Worm (Caenorhabditis elegans) whole organism, midembryonic: Measurements from ENCODE around the gene prp-38.

Experiments
- T22C8.4 ChIP-seq: fragments of 200-800 bp; sonication (Bioruptor generic); IDR thresholded peaks from 2 replicates; pipeline ENCODE4 v1.3.6; 2022; ENCODE audit warnings: missing genetic modification characterization, missing compliant biosample characterization
- cog-1 ChIP-seq: sonication (generic microtip); optimal IDR thresholded peaks from 2 replicates; lab custom pipeline; 2016; ENCODE audit warnings: missing genetic modification characterization, missing compliant biosample characterization
- flt-1 ChIP-seq: fragments of 200-800 bp; sonication (Bioruptor generic); IDR thresholded peaks from 2 replicates; pipeline ENCODE4 v1.3.6; 2022; ENCODE audit warnings: missing genetic modification characterization, missing compliant biosample characterization
- klf-2 ChIP-seq: fragments of 200-800 bp; sonication (Bioruptor generic); conservative IDR thresholded peaks from 2 replicates; pipeline ENCODE4 v1.3.6; 2022; ENCODE audit warnings: missing genetic modification reagents, missing genetic modification characterization, missing compliant biosample characterization
- med-1 ChIP-seq: sonication (generic microtip); optimal IDR thresholded peaks from 2 replicates; lab custom pipeline; 2017; ENCODE audit warnings: missing genetic modification characterization, mild to moderate bottlenecking, missing compliant biosample characterization, antibody characterized with exemption, missing genetic modification reagents; ENCODE audit not compliant: insufficient read depth
- ref-1 ChIP-seq: fragments of 200-800 bp; sonication (Bioruptor generic); conservative IDR thresholded peaks from 2 replicates; pipeline ENCODE4 v1.3.6; 2022; ENCODE audit warnings: missing genetic modification reagents, missing genetic modification characterization, missing compliant biosample characterization
- tab-1 ChIP-seq: fragments of 200-800 bp; sonication (Bioruptor generic); IDR thresholded peaks from 2 replicates; pipeline ENCODE4 v1.3.6; 2022; ENCODE audit warnings: missing genetic modification characterization, missing compliant biosample characterization
- ztf-23 ChIP-seq: fragments of 200-800 bp; sonication (Bioruptor generic); IDR thresholded peaks from 2 replicates; pipeline ENCODE4 v1.3.6; 2022; ENCODE audit warnings: missing genetic modification reagents, missing genetic modification characterization, missing compliant biosample characterization
- ztf-29 ChIP-seq: fragments of 200-800 bp; sonication (Bioruptor generic); IDR thresholded peaks from 2 replicates; pipeline ENCODE4 v1.3.6; 2022; ENCODE audit warnings: missing genetic modification reagents, missing genetic modification characterization, missing compliant biosample characterization

The prp-38 gene

ce11 chrV:10770026-10770425, 35.8 kb downstream of the prp-38 start, which contains the start of the genes D1054.1 and pas-2:
TSS of gene D1054.1 (minus strand) at chrV:10770217.
TSS of gene pas-2 (plus strand) at chrV:10770368.
- TF ChIP-seq ztf-29 (GFP tag; lab: Robert Waterston, UW) (no peak), ztf-23 (GFP tag; lab: Robert Waterston, UW) (no peak), T22C8.4 (GFP tag; lab: Robert Waterston, UW) (no peak), tab-1 (GFP tag; lab: Robert Waterston, UW) (no peak), ref-1 (no peak), cog-1 (tag; lab: Kevin White, UChicago) (no peak), flt-1 (GFP tag; lab: Robert Waterston, UW) (no peak), med-1 (GFP tag; lab: Kevin White, UChicago) (no peak), klf-2 (GFP tag; lab: Robert Waterston, UW) (no peak)

ce11 chrV:10768892-10769291, 36.9 kb downstream of the prp-38 start:
- no peak for TF ChIP-seq tab-1 (GFP tag; lab: Robert Waterston, UW)
- TF ChIP-seq ref-1, result no peak
- TF ChIP-seq cog-1 (tag; lab: Kevin White, UChicago), result no peak
- TF ChIP-seq ztf-23 (GFP tag; lab: Robert Waterston, UW), result no peak
- TF ChIP-seq ztf-29 (GFP tag; lab: Robert Waterston, UW), result no peak
- TF ChIP-seq flt-1 (GFP tag; lab: Robert Waterston, UW), result no peak
- no peak for TF ChIP-seq klf-2 (GFP tag; lab: Robert Waterston, UW)
- no peak for TF ChIP-seq med-1 (GFP tag; lab: Kevin White, UChicago)
- TF ChIP-seq T22C8.4 (GFP tag; lab: Robert Waterston, UW), result no peak

ce11 chrV:10764066-10764465, 41.8 kb downstream of the prp-38 start, which contains the start of gene ocr-1:
TSS of gene ocr-1 (plus strand) at chrV:10764366.
- TF ChIP-seq cog-1 (tag; lab: Kevin White, UChicago), result no peak
- no peak for TF ChIP-seq tab-1 (GFP tag; lab: Robert Waterston, UW)
- no peak for TF ChIP-seq ref-1
- TF ChIP-seq klf-2 (GFP tag; lab: Robert Waterston, UW), result no peak
- TF ChIP-seq ztf-23 (GFP tag; lab: Robert Waterston, UW), result no peak
- no peak for TF ChIP-seq med-1 (GFP tag; lab: Kevin White, UChicago)
- no peak for TF ChIP-seq flt-1 (GFP tag; lab: Robert Waterston, UW)
- no peak for TF ChIP-seq ztf-29 (GFP tag; lab: Robert Waterston, UW)
- no peak for TF ChIP-seq T22C8.4 (GFP tag; lab: Robert Waterston, UW)

ce11 chrV:10762695-10763094, 43.1 kb downstream of the prp-38 start, which contains the start of gene sre-6:
TSS of gene sre-6 (minus strand) at chrV:10762795.
- TF ChIP-seq cog-1 (tag; lab: Kevin White, UChicago) (no peak), ztf-23 (GFP tag; lab: Robert Waterston, UW) (no peak), ref-1 (no peak)

ce11 chrV:10760839-10761238, 45.0 kb downstream of the prp-38 start:
- no peak for TF ChIP-seq tab-1 (GFP tag; lab: Robert Waterston, UW)
- TF ChIP-seq ztf-23 (GFP tag; lab: Robert Waterston, UW), result no peak
- no peak for TF ChIP-seq cog-1 (tag; lab: Kevin White, UChicago)
- no peak for TF ChIP-seq T22C8.4 (GFP tag; lab: Robert Waterston, UW)
- no peak for TF ChIP-seq med-1 (GFP tag; lab: Kevin White, UChicago)
- TF ChIP-seq flt-1 (GFP tag; lab: Robert Waterston, UW), result no peak
- no peak for TF ChIP-seq klf-2 (GFP tag; lab: Robert Waterston, UW)
- no peak for TF ChIP-seq ref-1
- no peak for TF ChIP-seq ztf-29 (GFP tag; lab: Robert Waterston, UW)

- TF ChIP-seq klf-2 (GFP tag; lab: Robert Waterston, UW), result no peak
- no peak for TF ChIP-seq ref-1
- no peak for TF ChIP-seq med-1 (GFP tag; lab: Kevin White, UChicago)
- TF ChIP-seq ztf-23 (GFP tag; lab: Robert Waterston, UW), result no peak
- TF ChIP-seq cog-1 (tag; lab: Kevin White, UChicago), result no peak
- TF ChIP-seq flt-1 (GFP tag; lab: Robert Waterston, UW), result no peak
- no peak for TF ChIP-seq T22C8.4 (GFP tag; lab: Robert Waterston, UW)
- TF ChIP-seq ztf-29 (GFP tag; lab: Robert Waterston, UW), result no peak
- TF ChIP-seq tab-1 (GFP tag; lab: Robert Waterston, UW), result no peak
Observed at ce11 chrV:10758658-10759057, 47.2 kb downstream of the prp-38 start, which contains the start of gene F28H7.8. TSS of gene F28H7.8 (plus strand) at chrV:10758958.

- no peak for TF ChIP-seq T22C8.4 (GFP tag; lab: Robert Waterston, UW)
- TF ChIP-seq tab-1 (GFP tag; lab: Robert Waterston, UW), result no peak
- TF ChIP-seq med-1 (GFP tag; lab: Kevin White, UChicago), result no peak
- TF ChIP-seq ref-1, result no peak
- no peak for TF ChIP-seq flt-1 (GFP tag; lab: Robert Waterston, UW)
- no peak for TF ChIP-seq cog-1 (tag; lab: Kevin White, UChicago)
- no peak for TF ChIP-seq ztf-23 (GFP tag; lab: Robert Waterston, UW)
- TF ChIP-seq klf-2 (GFP tag; lab: Robert Waterston, UW), result no peak
- TF ChIP-seq ztf-29 (GFP tag; lab: Robert Waterston, UW), result no peak
Observed at ce11 chrV:10757128-10757527, 48.7 kb downstream of the prp-38 start.

- TF ChIP-seq ztf-23 (GFP tag; lab: Robert Waterston, UW) (no peak), T22C8.4 (GFP tag; lab: Robert Waterston, UW) (no peak), ztf-29 (GFP tag; lab: Robert Waterston, UW) (no peak), med-1 (GFP tag; lab: Kevin White, UChicago) (no peak), tab-1 (GFP tag; lab: Robert Waterston, UW) (no peak), flt-1 (GFP tag; lab: Robert Waterston, UW) (no peak), klf-2 (GFP tag; lab: Robert Waterston, UW) (no peak), cog-1 (tag; lab: Kevin White, UChicago) (no peak), ref-1 (no peak)
Observed at ce11 chrV:10756698-10757097, 49.1 kb downstream of the prp-38 start, which contains the start of gene irld-6. TSS of gene irld-6 (minus strand) at chrV:10756798.
